Fruit fly (Drosophila melanogaster) whole organism, embryonic: ENCODE data around the gene alpha-Est8.

Experiments
- ATbp ChIP-seq: fragments of 200-800 bp; sonication (Bioruptor generic); optimal IDR thresholded peaks from 2 replicates; lab custom pipeline; 2017; ENCODE audit warnings: missing biosample characterization, mild to moderate bottlenecking, missing genetic modification characterization, missing genetic modification reagents
- B-H2 ChIP-seq: fragments of 200-800 bp; sonication (Bioruptor generic); optimal IDR thresholded peaks from 2 replicates; lab custom pipeline; 2018; ENCODE audit warnings: missing biosample characterization, mild to moderate bottlenecking, missing genetic modification characterization
- Bteb2 ChIP-seq: fragments of 200-800 bp; sonication (Bioruptor generic); optimal IDR thresholded peaks from 2 replicates; lab custom pipeline; 2016; ENCODE audit warnings: missing biosample characterization, missing genetic modification characterization
- CG11560 ChIP-seq: fragments of 200-800 bp; sonication (Bioruptor generic); IDR thresholded peaks from 3 replicates; pipeline ENCODE4 v1.3.6; 2022; ENCODE audit warnings: missing biosample characterization, missing genetic modification characterization
- CG12155 ChIP-seq: fragments of 200-800 bp; sonication (Bioruptor generic); optimal IDR thresholded peaks from 3 replicates; lab custom pipeline; 2016; ENCODE audit warnings: missing biosample characterization, missing genetic modification characterization
- CG13123 ChIP-seq: fragments of 200-800 bp; sonication (Bioruptor generic); optimal IDR thresholded peaks from 2 replicates; lab custom pipeline; 2016; ENCODE audit warnings: missing biosample characterization, missing genetic modification characterization
- CG13775 ChIP-seq: fragments of 200-800 bp; sonication (Bioruptor generic); optimal IDR thresholded peaks from 3 replicates; lab custom pipeline; 2017; ENCODE audit warnings: missing biosample characterization, mild to moderate bottlenecking, missing genetic modification characterization
- CG17359 ChIP-seq: fragments of 200-800 bp; sonication (Bioruptor generic); optimal IDR thresholded peaks from 3 replicates; lab custom pipeline; 2018; ENCODE audit warnings: missing biosample characterization, mild to moderate bottlenecking, missing genetic modification characterization, moderate library complexity
- CG18599 ChIP-seq: fragments of 200-800 bp; sonication (Bioruptor generic); optimal IDR thresholded peaks from 3 replicates; lab custom pipeline; 2017; ENCODE audit warnings: missing biosample characterization, missing genetic modification characterization, mild to moderate bottlenecking, moderate library complexity, missing genetic modification reagents
- CG3065 ChIP-seq: fragments of 200-800 bp; sonication (Bioruptor generic); optimal IDR thresholded peaks from 2 replicates; lab custom pipeline; 2016; ENCODE audit warnings: missing biosample characterization, missing genetic modification characterization
- CG31365 ChIP-seq: fragments of 200-800 bp; sonication (Bioruptor generic); optimal IDR thresholded peaks from 2 replicates; lab custom pipeline; 2018; ENCODE audit warnings: missing biosample characterization, mild to moderate bottlenecking, missing genetic modification characterization
- CG31388 ChIP-seq: fragments of 200-800 bp; sonication (Bioruptor generic); optimal IDR thresholded peaks from 2 replicates; lab custom pipeline; 2016; ENCODE audit warnings: missing biosample characterization, missing genetic modification characterization
- CG3838 ChIP-seq: fragments of 200-800 bp; sonication (Bioruptor generic); optimal IDR thresholded peaks from 3 replicates; lab custom pipeline; 2016; ENCODE audit warnings: missing biosample characterization, missing genetic modification characterization
- CG4707 ChIP-seq: fragments of 200-800 bp; sonication (Bioruptor generic); optimal IDR thresholded peaks from 2 replicates; lab custom pipeline; 2018; ENCODE audit warnings: missing biosample characterization, mild to moderate bottlenecking, missing genetic modification characterization, moderate library complexity
- CG4820 ChIP-seq: fragments of 200-800 bp; sonication (Bioruptor generic); optimal IDR thresholded peaks from 3 replicates; lab custom pipeline; 2016; ENCODE audit warnings: missing biosample characterization, missing genetic modification characterization
- CG6654 ChIP-seq: fragments of 200-800 bp; sonication (Bioruptor generic); optimal IDR thresholded peaks from 2 replicates; lab custom pipeline; 2017; ENCODE audit warnings: missing biosample characterization, mild to moderate bottlenecking, missing genetic modification characterization
- CG7271 ChIP-seq: fragments of 200-800 bp; sonication (Bioruptor generic); optimal IDR thresholded peaks from 2 replicates; lab custom pipeline; 2018; ENCODE audit warnings: missing biosample characterization, mild to moderate bottlenecking, missing genetic modification characterization, moderate library complexity
- CG7928 ChIP-seq: fragments of 200-800 bp; sonication (Bioruptor generic); optimal IDR thresholded peaks from 2 replicates; lab custom pipeline; 2017; ENCODE audit warnings: missing biosample characterization, mild to moderate bottlenecking, missing genetic modification characterization
- CG8388 ChIP-seq: fragments of 200-800 bp; sonication (Bioruptor generic); optimal IDR thresholded peaks from 2 replicates; lab custom pipeline; 2019; ENCODE audit warnings: missing biosample characterization, mild to moderate bottlenecking, missing genetic modification characterization, moderate library complexity
- Eip74EF ChIP-seq, 2 experiments: fragments of 200-800 bp in 1 of 2; fragments of >200 bp in 1 of 2; sonication (Bioruptor generic) in 1 of 2; optimal IDR thresholded peaks; 2 replicates each; lab custom pipeline; 2017 to 2019; ENCODE audit warnings: missing biosample characterization in 2 of 2, missing genetic modification characterization in 2 of 2, mild to moderate bottlenecking in 1 of 2, moderate library complexity in 1 of 2
- GATAe ChIP-seq: fragments of 200-800 bp; sonication (Bioruptor generic); conservative IDR thresholded peaks from 2 replicates; pipeline ENCODE4 v1.3.6; 2022; ENCODE audit warnings: missing biosample characterization, missing genetic modification characterization
- H2.0 ChIP-seq: fragments of 200-800 bp; sonication (Bioruptor generic); IDR thresholded peaks from 2 replicates; pipeline ENCODE4 v1.3.6; 2022; ENCODE audit warnings: missing biosample characterization, missing genetic modification characterization
- HLH54F ChIP-seq: fragments of 200-800 bp; sonication (Bioruptor generic); optimal IDR thresholded peaks from 3 replicates; lab custom pipeline; 2016; ENCODE audit warnings: missing biosample characterization, missing genetic modification characterization
- HmgZ ChIP-seq: fragments of 200-800 bp; sonication (Bioruptor generic); optimal IDR thresholded peaks from 2 replicates; lab custom pipeline; 2018; ENCODE audit warnings: missing biosample characterization, mild to moderate bottlenecking, missing genetic modification characterization
- Hr78 ChIP-seq, 2 experiments: fragments of 200-800 bp in 1 of 2; fragments of >200 bp in 1 of 2; sonication (Bioruptor generic) in 1 of 2; optimal IDR thresholded peaks; 2 replicates each; lab custom pipeline; 2017 to 2019; ENCODE audit warnings: missing biosample characterization in 2 of 2, missing genetic modification characterization in 2 of 2, mild to moderate bottlenecking in 1 of 2, moderate library complexity in 1 of 2
- Mad ChIP-seq: fragments of 200-800 bp; sonication (Bioruptor generic); optimal IDR thresholded peaks from 2 replicates; lab custom pipeline; 2016; ENCODE audit warnings: missing biosample characterization, missing genetic modification characterization
- Meics ChIP-seq: fragments of 200-800 bp; sonication (Bioruptor generic); optimal IDR thresholded peaks from 2 replicates; lab custom pipeline; 2017; ENCODE audit warnings: missing biosample characterization, mild to moderate bottlenecking, missing genetic modification characterization
- NC2α ChIP-seq: fragments of 200-800 bp; sonication (Bioruptor generic); optimal IDR thresholded peaks from 2 replicates; lab custom pipeline; 2016; ENCODE audit warnings: missing biosample characterization, missing genetic modification characterization
- Stat92E ChIP-seq, 3 experiments: fragments of >200 bp in 2 of 3; fragments of 200-800 bp in 1 of 3; sonication (Bioruptor generic) in 1 of 3; optimal IDR thresholded peaks; 2 replicates each; lab custom pipeline; 2017 to 2019; ENCODE audit warnings: missing biosample characterization in 3 of 3, missing genetic modification characterization in 3 of 3, mild to moderate bottlenecking in 1 of 3, moderate library complexity in 1 of 3
- YL-1 ChIP-seq: fragments of 200-800 bp; sonication (Bioruptor generic); optimal IDR thresholded peaks from 3 replicates; lab custom pipeline; 2017; ENCODE audit warnings: missing biosample characterization, mild to moderate bottlenecking, missing genetic modification characterization
- al ChIP-seq: fragments of 200-800 bp; sonication (Bioruptor generic); IDR thresholded peaks from 2 replicates; pipeline ENCODE4 v1.3.6; 2022; ENCODE audit warnings: missing biosample characterization, missing genetic modification characterization
- cato ChIP-seq: fragments of 200-800 bp; sonication (Bioruptor generic); optimal IDR thresholded peaks from 2 replicates; lab custom pipeline; 2016; ENCODE audit warnings: missing biosample characterization, missing genetic modification characterization, borderline replicate concordance
- chinmo ChIP-seq: fragments of 200-800 bp; sonication (Bioruptor generic); IDR thresholded peaks from 4 replicates; pipeline ENCODE4 v1.3.6; 2022; ENCODE audit warnings: missing biosample characterization, missing genetic modification characterization; ENCODE audit not compliant: partially characterized antibody
- chn ChIP-seq: fragments of 200-800 bp; sonication (Bioruptor generic); optimal IDR thresholded peaks from 2 replicates; lab custom pipeline; 2016; ENCODE audit warnings: missing biosample characterization, missing genetic modification characterization
- crp ChIP-seq, 2 experiments: fragments of 200-800 bp; sonication (Bioruptor generic); optimal IDR thresholded peaks; 2 replicates in 1 of 2; 3 replicates in 1 of 2; lab custom pipeline; 2017; ENCODE audit warnings: missing biosample characterization in 2 of 2, missing genetic modification characterization in 2 of 2, mild to moderate bottlenecking in 1 of 2, moderate library complexity in 1 of 2
- disco-r ChIP-seq: fragments of 200-800 bp; sonication (Bioruptor generic); optimal IDR thresholded peaks from 2 replicates; lab custom pipeline; 2016; ENCODE audit warnings: missing biosample characterization, missing genetic modification characterization
- ems ChIP-seq: fragments of 200-800 bp; sonication (Bioruptor generic); optimal IDR thresholded peaks from 3 replicates; lab custom pipeline; 2016; ENCODE audit warnings: missing biosample characterization, missing genetic modification characterization
- gfzf ChIP-seq: fragments of 200-800 bp; sonication (Bioruptor generic); optimal IDR thresholded peaks from 2 replicates; lab custom pipeline; 2016; ENCODE audit warnings: missing biosample characterization, mild to moderate bottlenecking, missing genetic modification characterization, moderate library complexity
- ham ChIP-seq: fragments of 200-800 bp; sonication (Bioruptor generic); IDR thresholded peaks from 2 replicates; pipeline ENCODE4 v1.3.6; 2022; ENCODE audit warnings: missing biosample characterization, missing genetic modification characterization
- jigr1 ChIP-seq: fragments of 200-800 bp; sonication (Bioruptor generic); IDR thresholded peaks from 3 replicates; pipeline ENCODE4 v1.3.6; 2022; ENCODE audit warnings: missing biosample characterization, missing genetic modification characterization
- lilli ChIP-seq: fragments of 200-800 bp; sonication (Bioruptor generic); optimal IDR thresholded peaks from 3 replicates; lab custom pipeline; 2016; ENCODE audit warnings: missing biosample characterization, missing genetic modification characterization
- luna ChIP-seq: fragments of 200-800 bp; sonication (Bioruptor generic); optimal IDR thresholded peaks from 2 replicates; lab custom pipeline; 2016; ENCODE audit warnings: missing biosample characterization, missing genetic modification characterization
- nom ChIP-seq: fragments of 200-800 bp; sonication (Bioruptor generic); optimal IDR thresholded peaks from 2 replicates; lab custom pipeline; 2017; ENCODE audit warnings: missing biosample characterization, missing genetic modification characterization, mild to moderate bottlenecking, moderate library complexity, missing genetic modification reagents
- run ChIP-seq: fragments of 200-800 bp; sonication (Bioruptor generic); optimal IDR thresholded peaks from 3 replicates; lab custom pipeline; 2018; ENCODE audit warnings: missing biosample characterization, mild to moderate bottlenecking, missing genetic modification characterization
- sens-2 ChIP-seq: fragments of 200-800 bp; sonication (Bioruptor generic); IDR thresholded peaks from 2 replicates; pipeline ENCODE4 v1.3.6; 2022; ENCODE audit warnings: missing biosample characterization, missing genetic modification characterization
- sna ChIP-seq: fragments of 200-800 bp; sonication (Bioruptor generic); IDR thresholded peaks from 2 replicates; pipeline ENCODE4 v1.3.6; 2022; ENCODE audit warnings: missing biosample characterization, missing genetic modification characterization; ENCODE audit not compliant: partially characterized antibody
- ttk ChIP-seq: fragments of 200-800 bp; sonication (Bioruptor generic); IDR thresholded peaks from 2 replicates; pipeline ENCODE4 v2.1.2; 2022; ENCODE audit warnings: missing biosample characterization, missing genetic modification characterization
- wdn ChIP-seq: fragments of 200-800 bp; sonication (Bioruptor generic); IDR thresholded peaks from 2 replicates; pipeline ENCODE4 v1.3.6; 2022; ENCODE audit warnings: missing biosample characterization, missing genetic modification characterization

alpha-Est8 gene

dm6 chr3R:7506314-7506988 is 9.0 kb downstream of the alpha-Est8 start:
- TF ChIP-seq CG7271 (tag; lab: Kevin White, UChicago) (no peak), sens-2 (GFP tag; lab: Robert Waterston, UW) (no peak), chinmo (GFP tag; lab: Robert Waterston, UW) (peak; percentile 82; the same call in 2 of the 4 replicates), sna (GFP tag; lab: Robert Waterston, UW) (no peak), crp (GFP tag; optimal IDR thresholded peaks at IDR 0.05; lab: Kevin White, UChicago) (peak in 1 of 2 experiments; percentile 19), Meics (GFP tag; lab: Kevin White, UChicago) (peak; percentile 93), al (GFP tag; lab: Robert Waterston, UW) (peak; percentile 93), H2.0 (GFP tag; lab: Robert Waterston, UW) (peak; percentile 63), CG17359 (peak; percentile 57), ttk (GFP tag; lab: Robert Waterston, UW) (no peak), CG3065 (GFP tag; lab: Kevin White, UChicago) (no peak), Mad (GFP tag; lab: Kevin White, UChicago) (peak; percentile 79), disco-r (GFP tag; lab: Kevin White, UChicago) (peak; percentile 59), CG4707 (GFP tag; lab: Kevin White, UChicago) (no peak), CG7928 (GFP tag; lab: Kevin White, UChicago) (peak; percentile 65), GATAe (GFP tag; lab: Robert Waterston, UW) (no peak; the same call in 1 of the 2 replicates), ems (peak; percentile 87), Stat92E (GFP tag; optimal IDR thresholded peaks at IDR 0.05; lab: Kevin White, UChicago) (no peak), cato (peak; percentile 46), ATbp (GFP tag; lab: Kevin White, UChicago) (no peak), jigr1 (GFP tag; lab: Robert Waterston, UW) (no peak), wdn (peak; percentile 89), CG31388 (GFP tag; lab: Kevin White, UChicago) (no peak), gfzf (GFP tag; lab: Kevin White, UChicago) (no peak), run (tag; lab: Kevin White, UChicago) (peak; percentile 10), CG18599 (GFP tag; lab: Kevin White, UChicago) (peak; percentile 95), CG12155 (GFP tag; lab: Kevin White, UChicago) (peak; percentile 88), B-H2 (GFP tag; lab: Kevin White, UChicago) (peak; percentile 29), CG31365 (tag; lab: Kevin White, UChicago) (peak; percentile 40), CG8388 (GFP tag; lab: Kevin White, UChicago) (peak; percentile 28), Bteb2 (peak; percentile 94), HmgZ (tag; lab: Kevin White, UChicago) (peak; percentile 93), CG13123 (GFP tag; lab: Kevin White, UChicago) (peak; percentile 60), nom (GFP tag; lab: Kevin White, UChicago) (no peak), Eip74EF (GFP tag; optimal IDR thresholded peaks at IDR 0.05; lab: Kevin White, UChicago) (peak in 1 of 2 experiments; percentile 26), lilli (GFP tag; lab: Kevin White, UChicago) (peak; percentile 94), chn (GFP tag; lab: Kevin White, UChicago) (peak; percentile 23), NC2α (peak; percentile 30), CG4820 (peak; percentile 29), ham (GFP tag; lab: Robert Waterston, UW) (peak; percentile 36; the same call in 1 of the 2 replicates), HLH54F (GFP tag; lab: Kevin White, UChicago) (peak; percentile 91), YL-1 (no peak), luna (peak; percentile 93), CG3838 (GFP tag; lab: Kevin White, UChicago) (peak; percentile 65), CG11560 (tag; lab: Robert Waterston, UW) (no peak; the same call in 1 of the 3 replicates), Hr78 (GFP tag; optimal IDR thresholded peaks at IDR 0.05; lab: Kevin White, UChicago) (no peak), CG13775 (GFP tag; lab: Kevin White, UChicago) (peak; percentile 81), CG6654 (GFP tag; lab: Kevin White, UChicago) (no peak)
